Worm (Caenorhabditis elegans): ENCODE results near the gene F45B8.5.
"Not testable (repeated sequence)": the region's sequence is repeated elsewhere in the genome, so short reads cannot be mapped to it uniquely, and the experiment has no call there.

F45B8.5 gene

ce11 chrX:14966515-14966914 is 654 bp downstream of the F45B8.5 start, which contains the start of gene F20D1.22:
TSS of gene F20D1.22 (plus strand) at chrX:14966815.
- TF ChIP-seq ceh-16, ztf-11, ztf-4 (tag; optimal IDR thresholded peaks at IDR 0.05): not testable (repeated sequence)

- TF ChIP-seq elt-1 (tag; optimal IDR thresholded peaks at IDR 0.05) (no peak), elt-3 (tag; optimal IDR thresholded peaks at IDR 0.05) (no peak), blmp-1 (tag; optimal IDR thresholded peaks at IDR 0.05; ENCODE audit: insufficient read depth) (no peak), peb-1 (tag; optimal IDR thresholded peaks at IDR 0.05) (no peak), egl-27 (tag; optimal IDR thresholded peaks at IDR 0.05) (no peak), ztf-1 (GFP tag; conservative IDR thresholded peaks at IDR 0.05) (no peak), ceh-82 (tag; optimal IDR thresholded peaks at IDR 0.05) (no peak), mdl-1 (tag; optimal IDR thresholded peaks at IDR 0.05) (no peak), unc-55 (GFP tag; optimal IDR thresholded peaks at IDR 0.05) (no peak), crh-2 (tag; optimal IDR thresholded peaks at IDR 0.05) (no peak), nhr-11 (tag; optimal IDR thresholded peaks at IDR 0.05) (no peak), nhr-21 (tag; optimal IDR thresholded peaks at IDR 0.05) (no peak), nhr-129 (tag; optimal IDR thresholded peaks at IDR 0.05) (no peak), mbf-1 (tag; optimal IDR thresholded peaks at IDR 0.05) (no peak), C34F6.9 (tag; optimal IDR thresholded peaks at IDR 0.05) (no peak), ztf-11 (tag; optimal IDR thresholded peaks at IDR 0.05) (no peak), snpc-4 (tag; optimal IDR thresholded peaks at IDR 0.05) (no peak), ceh-16 (tag; optimal IDR thresholded peaks at IDR 0.05) (no peak), R02D3.7 (tag; optimal IDR thresholded peaks at IDR 0.05) (no peak)
Observed at ce11 chrX:14969615-14970014, 3.8 kb downstream of the F45B8.5 start.

ce11 chrX:14970221-14970801 is 4.5 kb downstream of the F45B8.5 start, which contains the start of the genes flwr-1 and tbc-1:
TSS of gene flwr-1 (minus strand) at chrX:14970271.
TSS of gene tbc-1 (plus strand) at chrX:14970751.
- TF ChIP-seq lsy-2 (tag; optimal IDR thresholded peaks at IDR 0.05), result peak in 1 of 2 experiments; percentile 35
- peak; percentile 60 for TF ChIP-seq C34F6.9 (tag; optimal IDR thresholded peaks at IDR 0.05)
- no peak for TF ChIP-seq lin-39 (tag; optimal IDR thresholded peaks at IDR 0.05)
- peak; percentile 17 for TF ChIP-seq sma-9 (GFP tag; optimal IDR thresholded peaks at IDR 0.05)
- no peak for TF ChIP-seq sma-9 (tag; optimal IDR thresholded peaks at IDR 0.05)
- peak; percentile 14 for TF ChIP-seq lin-13 (GFP tag; optimal IDR thresholded peaks at IDR 0.05)
- peak; percentile 20 for TF ChIP-seq fos-1 (tag; optimal IDR thresholded peaks at IDR 0.05)
- TF ChIP-seq mab-5 (tag; optimal IDR thresholded peaks at IDR 0.05), result peak; percentile 5
- peak; percentile 65 for TF ChIP-seq unc-55 (GFP tag; optimal IDR thresholded peaks at IDR 0.05)
- TF ChIP-seq ztf-11 (tag; optimal IDR thresholded peaks at IDR 0.05), result no peak
- no peak for TF ChIP-seq sem-4 (tag; optimal IDR thresholded peaks at IDR 0.05)
- TF ChIP-seq lin-11 (tag; optimal IDR thresholded peaks at IDR 0.05), result peak; percentile 12
- peak; percentile 66 for TF ChIP-seq nhr-129 (tag; optimal IDR thresholded peaks at IDR 0.05)
- TF ChIP-seq crh-2 (tag; optimal IDR thresholded peaks at IDR 0.05), result peak; percentile 11
- TF ChIP-seq ceh-16 (tag; optimal IDR thresholded peaks at IDR 0.05), result no peak

ce11 chrX:14973085-14973484 is 7.2 kb downstream of the F45B8.5 start:
- TF ChIP-seq nhr-10 (tag; optimal IDR thresholded peaks at IDR 0.05), result no peak

- TF ChIP-seq sma-9 (GFP tag; optimal IDR thresholded peaks at IDR 0.05) (peak; percentile 60), sma-9 (tag; optimal IDR thresholded peaks at IDR 0.05) (no peak), nhr-129 (tag; optimal IDR thresholded peaks at IDR 0.05) (peak; percentile 90), ztf-4 (tag; optimal IDR thresholded peaks at IDR 0.05) (no peak), egl-27 (tag; optimal IDR thresholded peaks at IDR 0.05) (peak; percentile 38), F13H6.1 (tag; optimal IDR thresholded peaks at IDR 0.05) (peak; percentile 34), Y55F3AM.14 (GFP tag; optimal IDR thresholded peaks at IDR 0.05) (peak; percentile 41), lsy-2 (tag; optimal IDR thresholded peaks at IDR 0.05) (peak in 1 of 2 experiments; percentile 55), lin-39 (tag; optimal IDR thresholded peaks at IDR 0.05) (no peak), ztf-1 (GFP tag; conservative IDR thresholded peaks at IDR 0.05) (no peak), alr-1 (tag; optimal IDR thresholded peaks at IDR 0.05) (no peak), crh-2 (tag; optimal IDR thresholded peaks at IDR 0.05) (peak; percentile 77), lin-11 (tag; optimal IDR thresholded peaks at IDR 0.05) (peak; percentile 8), ama-1 (optimal IDR thresholded peaks at IDR 0.05) (no peak), mbf-1 (tag; optimal IDR thresholded peaks at IDR 0.05) (no peak), nhr-25 (tag; optimal IDR thresholded peaks at IDR 0.05) (peak; percentile 68), nhr-10 (tag; optimal IDR thresholded peaks at IDR 0.05) (no peak), sma-3 (GFP tag; optimal IDR thresholded peaks at IDR 0.05) (peak; percentile 63), unc-55 (GFP tag; optimal IDR thresholded peaks at IDR 0.05) (peak; percentile 81), zag-1 (tag; optimal IDR thresholded peaks at IDR 0.05) (peak; percentile 7), aly-2 (tag; optimal IDR thresholded peaks at IDR 0.05) (no peak), sem-4 (tag; optimal IDR thresholded peaks at IDR 0.05) (peak; percentile 24), nhr-21 (tag; optimal IDR thresholded peaks at IDR 0.05) (peak; percentile 28), mdl-1 (tag; optimal IDR thresholded peaks at IDR 0.05) (peak in 1 of 2 experiments; percentile 46), nhr-6 (tag; optimal IDR thresholded peaks at IDR 0.05) (peak; percentile 50), fos-1 (tag; optimal IDR thresholded peaks at IDR 0.05) (peak; percentile 99), C34F6.9 (tag; optimal IDR thresholded peaks at IDR 0.05) (peak; percentile 73), unc-39 (tag; optimal IDR thresholded peaks at IDR 0.05) (no peak), lin-13 (GFP tag; optimal IDR thresholded peaks at IDR 0.05) (peak; percentile 37), peb-1 (tag; optimal IDR thresholded peaks at IDR 0.05) (no peak)
Observed at ce11 chrX:14975467-14976167, 9.8 kb downstream of the F45B8.5 start, which contains the start of gene F20D1.3. TSS of gene F20D1.3 (plus strand) at chrX:14976117.

Measured in whole organism, L2 larva.